Fruit fly (Drosophila melanogaster) whole organism, embryonic: ENCODE data around the gene sloth1.

Source experiments
- Ada2b ChIP-seq: fragments of 200-800 bp; sonication (Bioruptor generic); IDR thresholded peaks from 2 replicates; pipeline ENCODE4 v1.3.6; 2022; ENCODE audit warnings: missing biosample characterization, missing genetic modification characterization
- BEAF-32 ChIP-seq: fragments of 200-800 bp; sonication (Bioruptor generic); optimal IDR thresholded peaks from 3 replicates; lab custom pipeline; 2017; ENCODE audit warnings: missing biosample characterization, missing genetic modification characterization, mild to moderate bottlenecking, moderate library complexity, missing genetic modification reagents
- CG11723 ChIP-seq: fragments of 200-800 bp; sonication (Bioruptor generic); optimal IDR thresholded peaks from 2 replicates; lab custom pipeline; 2017; ENCODE audit warnings: missing biosample characterization, mild to moderate bottlenecking, missing genetic modification characterization
- CG12071 ChIP-seq: fragments of 200-800 bp; sonication (Bioruptor generic); optimal IDR thresholded peaks from 3 replicates; lab custom pipeline; 2018; ENCODE audit warnings: missing biosample characterization, mild to moderate bottlenecking, missing genetic modification characterization
- CG12155 ChIP-seq: fragments of 200-800 bp; sonication (Bioruptor generic); optimal IDR thresholded peaks from 3 replicates; lab custom pipeline; 2016; ENCODE audit warnings: missing biosample characterization, missing genetic modification characterization
- CG12769 ChIP-seq: fragments of 200-800 bp; sonication (Bioruptor generic); optimal IDR thresholded peaks from 2 replicates; lab custom pipeline; 2019; ENCODE audit warnings: missing biosample characterization, mild to moderate bottlenecking, missing genetic modification characterization, moderate library complexity
- CG14710 ChIP-seq: fragments of 200-800 bp; sonication (Bioruptor generic); optimal IDR thresholded peaks from 3 replicates; lab custom pipeline; 2019; ENCODE audit warnings: missing biosample characterization, mild to moderate bottlenecking, missing genetic modification characterization, moderate library complexity
- CG1603 ChIP-seq: fragments of 200-800 bp; sonication (Bioruptor generic); optimal IDR thresholded peaks from 2 replicates; lab custom pipeline; 2019; ENCODE audit warnings: missing biosample characterization, mild to moderate bottlenecking, missing genetic modification characterization, moderate library complexity
- CG17612 ChIP-seq: fragments of 200-800 bp; sonication (Bioruptor generic); IDR thresholded peaks from 2 replicates; pipeline ENCODE4 v1.3.6; 2022; ENCODE audit warnings: missing biosample characterization, missing genetic modification characterization
- CG17912 ChIP-seq: fragments of 200-800 bp; sonication (Bioruptor generic); optimal IDR thresholded peaks from 2 replicates; lab custom pipeline; 2018; ENCODE audit warnings: missing biosample characterization, mild to moderate bottlenecking, missing genetic modification characterization
- CG18011 ChIP-seq: fragments of 200-800 bp; sonication (Bioruptor generic); optimal IDR thresholded peaks from 2 replicates; lab custom pipeline; 2017; ENCODE audit warnings: missing biosample characterization, missing genetic modification characterization, mild to moderate bottlenecking, moderate library complexity, missing genotype
- CG2116 ChIP-seq: fragments of 200-800 bp; sonication (Bioruptor generic); optimal IDR thresholded peaks from 3 replicates; lab custom pipeline; 2018; ENCODE audit warnings: missing biosample characterization, mild to moderate bottlenecking, missing genetic modification characterization
- CG2875 ChIP-seq: fragments of 200-800 bp; sonication (Bioruptor generic); optimal IDR thresholded peaks from 2 replicates; lab custom pipeline; 2017; ENCODE audit warnings: missing biosample characterization, mild to moderate bottlenecking, missing genetic modification characterization, missing genetic modification reagents
- CG4730 ChIP-seq: fragments of 200-800 bp; sonication (Bioruptor generic); IDR thresholded peaks from 2 replicates; pipeline ENCODE4 v1.3.6; 2022; ENCODE audit warnings: missing biosample characterization, missing genetic modification characterization
- CG4854 ChIP-seq: fragments of 200-800 bp; sonication (Bioruptor generic); optimal IDR thresholded peaks from 2 replicates; lab custom pipeline; 2016; ENCODE audit warnings: missing biosample characterization, missing genetic modification characterization, inconsistent platforms
- CG8478 ChIP-seq: fragments of >200 bp; optimal IDR thresholded peaks from 2 replicates; lab custom pipeline; 2018
- Dfd ChIP-seq, 2 experiments: fragments of >200 bp; optimal IDR thresholded peaks; 2 replicates each; lab custom pipeline; 2017; ENCODE audit warnings: missing biosample characterization in 2 of 2, missing genetic modification characterization in 2 of 2
- Doc2 ChIP-seq: fragments of 200-800 bp; sonication (Bioruptor generic); IDR thresholded peaks from 2 replicates; pipeline ENCODE4 v1.3.6; 2022; ENCODE audit warnings: missing biosample characterization, missing genetic modification characterization
- Dp ChIP-seq: fragments of 200-800 bp; sonication (Bioruptor generic); optimal IDR thresholded peaks from 2 replicates; lab custom pipeline; 2018; ENCODE audit warnings: missing biosample characterization, mild to moderate bottlenecking, missing genetic modification characterization, moderate library complexity
- Hr78 ChIP-seq, 2 experiments: fragments of 200-800 bp in 1 of 2; fragments of >200 bp in 1 of 2; sonication (Bioruptor generic) in 1 of 2; optimal IDR thresholded peaks; 2 replicates each; lab custom pipeline; 2017 to 2019; ENCODE audit warnings: missing biosample characterization in 2 of 2, missing genetic modification characterization in 2 of 2, mild to moderate bottlenecking in 1 of 2, moderate library complexity in 1 of 2
- MESR4 ChIP-seq: fragments of 200-800 bp; sonication (Bioruptor generic); optimal IDR thresholded peaks from 2 replicates; lab custom pipeline; 2018; ENCODE audit warnings: missing biosample characterization, mild to moderate bottlenecking, missing genetic modification characterization, moderate library complexity
- NFAT ChIP-seq: fragments of 200-800 bp; sonication (Bioruptor generic); IDR thresholded peaks from 2 replicates; pipeline ENCODE4 v1.3.6; 2022; ENCODE audit warnings: missing biosample characterization, missing genetic modification characterization
- Opbp ChIP-seq: fragments of 200-800 bp; sonication (Bioruptor generic); IDR thresholded peaks from 3 replicates; pipeline ENCODE4 v1.3.6; 2022; ENCODE audit warnings: missing biosample characterization, missing genetic modification characterization; ENCODE audit not compliant: partially characterized antibody
- Poxn ChIP-seq: fragments of 200-800 bp; sonication (Bioruptor generic); IDR thresholded peaks from 2 replicates; pipeline ENCODE4 v1.3.6; 2022; ENCODE audit warnings: missing biosample characterization, missing genetic modification characterization
- Ssrp ChIP-seq: fragments of 200-800 bp; sonication (Bioruptor generic); optimal IDR thresholded peaks from 2 replicates; lab custom pipeline; 2018; ENCODE audit warnings: missing biosample characterization, mild to moderate bottlenecking, missing genetic modification characterization, moderate library complexity
- TFAM ChIP-seq: fragments of 200-800 bp; sonication (Bioruptor generic); optimal IDR thresholded peaks from 2 replicates; lab custom pipeline; 2017; ENCODE audit warnings: missing biosample characterization, missing genetic modification characterization, inconsistent platforms
- Tbp ChIP-seq: fragments of >200 bp; optimal IDR thresholded peaks from 2 replicates; lab custom pipeline; 2018; ENCODE audit warnings: missing biosample characterization, missing genetic modification characterization
- bbx ChIP-seq: fragments of 200-800 bp; sonication (Bioruptor generic); IDR thresholded peaks from 2 replicates; pipeline ENCODE4 v1.3.6; 2022; ENCODE audit warnings: missing biosample characterization, missing genetic modification characterization; ENCODE audit not compliant: partially characterized antibody
- bcd ChIP-seq: fragments of 200-800 bp; sonication (Bioruptor generic); optimal IDR thresholded peaks from 2 replicates; lab custom pipeline; 2017; ENCODE audit warnings: missing biosample characterization, mild to moderate bottlenecking, missing genetic modification characterization
- chif ChIP-seq, 2 experiments: fragments of 200-800 bp; sonication (Bioruptor generic); optimal IDR thresholded peaks; 3 replicates each; lab custom pipeline; 2016; ENCODE audit warnings: missing biosample characterization in 2 of 2, missing genetic modification characterization in 2 of 2
- crp ChIP-seq, 2 experiments: fragments of 200-800 bp; sonication (Bioruptor generic); optimal IDR thresholded peaks; 2 replicates in 1 of 2; 3 replicates in 1 of 2; lab custom pipeline; 2017; ENCODE audit warnings: missing biosample characterization in 2 of 2, missing genetic modification characterization in 2 of 2, mild to moderate bottlenecking in 1 of 2, moderate library complexity in 1 of 2
- dm ChIP-seq: fragments of 200-800 bp; sonication (Bioruptor generic); optimal IDR thresholded peaks from 3 replicates; lab custom pipeline; 2016; ENCODE audit warnings: missing biosample characterization, missing genetic modification characterization
- esg ChIP-seq: fragments of 200-800 bp; sonication (Bioruptor generic); conservative IDR thresholded peaks from 2 replicates; pipeline ENCODE4 v1.3.6; 2022; ENCODE audit warnings: missing biosample characterization, missing genetic modification characterization
- fd102C ChIP-seq: fragments of 200-800 bp; sonication (Bioruptor generic); optimal IDR thresholded peaks from 2 replicates; lab custom pipeline; 2018; ENCODE audit warnings: missing biosample characterization, mild to moderate bottlenecking, missing genetic modification characterization, moderate library complexity
- fd96Cb ChIP-seq: fragments of 200-800 bp; sonication (Bioruptor generic); optimal IDR thresholded peaks from 2 replicates; lab custom pipeline; 2018; ENCODE audit warnings: missing biosample characterization, mild to moderate bottlenecking, missing genetic modification characterization, moderate library complexity
- gce ChIP-seq: fragments of 200-800 bp; sonication (Bioruptor generic); IDR thresholded peaks from 3 replicates; pipeline ENCODE4 v1.3.6; 2022; ENCODE audit warnings: missing biosample characterization, missing genetic modification characterization
- hb ChIP-seq: fragments of 200-800 bp; sonication (Bioruptor generic); IDR thresholded peaks from 3 replicates; pipeline ENCODE4 v1.3.6; 2022; ENCODE audit warnings: missing biosample characterization, missing genetic modification characterization; ENCODE audit not compliant: partially characterized antibody
- kah ChIP-seq: fragments of 200-800 bp; sonication (Bioruptor generic); optimal IDR thresholded peaks from 2 replicates; lab custom pipeline; 2018; ENCODE audit warnings: missing biosample characterization, mild to moderate bottlenecking, missing genetic modification characterization
- luna ChIP-seq: fragments of 200-800 bp; sonication (Bioruptor generic); optimal IDR thresholded peaks from 2 replicates; lab custom pipeline; 2016; ENCODE audit warnings: missing biosample characterization, missing genetic modification characterization
- nerfin-2 ChIP-seq: fragments of 200-800 bp; sonication (Bioruptor generic); IDR thresholded peaks from 2 replicates; pipeline ENCODE4 v1.3.6; 2022; ENCODE audit warnings: missing biosample characterization, missing genetic modification characterization; ENCODE audit not compliant: partially characterized antibody
- pfk ChIP-seq: fragments of 200-800 bp; sonication (Bioruptor generic); optimal IDR thresholded peaks from 2 replicates; lab custom pipeline; 2018; ENCODE audit warnings: missing biosample characterization, mild to moderate bottlenecking, missing genetic modification characterization, moderate library complexity
- pzg ChIP-seq: fragments of 200-800 bp; sonication (Bioruptor generic); optimal IDR thresholded peaks from 3 replicates; lab custom pipeline; 2018; ENCODE audit warnings: missing biosample characterization, mild to moderate bottlenecking, missing genetic modification characterization, moderate library complexity
- run ChIP-seq: fragments of 200-800 bp; sonication (Bioruptor generic); optimal IDR thresholded peaks from 3 replicates; lab custom pipeline; 2018; ENCODE audit warnings: missing biosample characterization, mild to moderate bottlenecking, missing genetic modification characterization
- sisA ChIP-seq: fragments of 200-800 bp; sonication (Bioruptor generic); IDR thresholded peaks from 2 replicates; pipeline ENCODE4 v1.3.6; 2022; ENCODE audit warnings: missing biosample characterization, missing genetic modification characterization
- sob ChIP-seq: fragments of 200-800 bp; sonication (Bioruptor generic); IDR thresholded peaks from 2 replicates; pipeline ENCODE4 v1.3.6; 2022; ENCODE audit warnings: missing biosample characterization, missing genetic modification characterization
- tap ChIP-seq: fragments of 200-800 bp; optimal IDR thresholded peaks from 3 replicates; lab custom pipeline; 2019; ENCODE audit warnings: missing biosample characterization, mild to moderate bottlenecking, missing genetic modification characterization, moderate library complexity
- toy ChIP-seq: fragments of 200-800 bp; sonication (Bioruptor generic); IDR thresholded peaks from 2 replicates; pipeline ENCODE4 v1.3.6; 2022; ENCODE audit warnings: missing biosample characterization, missing genetic modification characterization
- unpg ChIP-seq: fragments of 200-800 bp; sonication (Bioruptor generic); optimal IDR thresholded peaks from 3 replicates; lab custom pipeline; 2018; ENCODE audit warnings: missing biosample characterization, mild to moderate bottlenecking, missing genetic modification characterization, moderate library complexity

Gene sloth1

dm6 chrX:7011063-7011743 lies at the start of gene sloth1, which contains the start of the genes cm and sloth2 (continued):
- TF ChIP-seq CG2116 (GFP tag; lab: Kevin White, UChicago) (peak; percentile 92), pzg (GFP tag; lab: Kevin White, UChicago) (peak; percentile 53), Ssrp (tag; lab: Kevin White, UChicago) (peak; percentile 74), Ada2b (peak; percentile 86), CG17612 (peak; percentile 63; the same call in 1 of the 2 replicates), unpg (peak; percentile 87), chif (GFP tag; optimal IDR thresholded peaks at IDR 0.05; lab: Kevin White, UChicago) (peak; percentile 79 to 88), dm (peak; percentile 78), bcd (GFP tag; lab: Kevin White, UChicago) (peak; percentile 76), CG12071 (GFP tag; lab: Kevin White, UChicago) (peak; percentile 55), BEAF-32 (GFP tag; lab: Kevin White, UChicago) (peak; percentile 89), CG18011 (GFP tag; lab: Kevin White, UChicago) (peak; percentile 76), CG4854 (GFP tag; lab: Kevin White, UChicago) (peak; percentile 64), crp (GFP tag; optimal IDR thresholded peaks at IDR 0.05; lab: Kevin White, UChicago) (peak; percentile 62 to 93), luna (GFP tag; lab: Kevin White, UChicago) (peak; percentile 63), CG17912 (GFP tag; lab: Kevin White, UChicago) (peak; percentile 72), CG14710 (tag; lab: Kevin White, UChicago) (peak; percentile 85), Poxn (GFP tag; lab: Robert Waterston, UW) (no peak; the same call in 1 of the 2 replicates), CG4730 (GFP tag; lab: Robert Waterston, UW) (peak; percentile 84), fd96Cb (peak; percentile 75), kah (GFP tag; lab: Kevin White, UChicago) (peak; percentile 20), nerfin-2 (peak; percentile 69), bbx (GFP tag; lab: Robert Waterston, UW) (peak; percentile 75), Dfd (GFP tag; optimal IDR thresholded peaks at IDR 0.05; lab: Kevin White, UChicago) (no peak), run (tag; lab: Kevin White, UChicago) (peak; percentile 53), Doc2 (GFP tag; lab: Robert Waterston, UW) (peak; percentile 16; the same call in 1 of the 2 replicates), CG12155 (GFP tag; lab: Kevin White, UChicago) (peak; percentile 88), tap (tag; lab: Kevin White, UChicago) (peak; percentile 73), fd102C (GFP tag; lab: Kevin White, UChicago) (peak; percentile 57), gce (GFP tag; lab: Robert Waterston, UW) (no peak), Dp (GFP tag; lab: Kevin White, UChicago) (no peak), Opbp (GFP tag; lab: Robert Waterston, UW) (peak; percentile 73; the same call in 2 of the 3 replicates), CG8478 (lab: Kevin White, UChicago) (no peak), TFAM (GFP tag; lab: Kevin White, UChicago) (no peak), pfk (GFP tag; lab: Kevin White, UChicago) (peak; percentile 85), CG1603 (peak; percentile 92), sisA (GFP tag; lab: Robert Waterston, UW) (peak; percentile 87), CG2875 (GFP tag; lab: Kevin White, UChicago) (peak; percentile 67), Tbp (no peak), toy (peak; percentile 59; the same call in 1 of the 2 replicates), NFAT (peak; percentile 79), CG11723 (peak; percentile 82), MESR4 (GFP tag; lab: Kevin White, UChicago) (peak; percentile 55), CG12769 (peak; percentile 93), esg (GFP tag; lab: Robert Waterston, UW) (peak; percentile 87), sob (peak; percentile 92), hb (GFP tag; lab: Robert Waterston, UW) (peak; percentile 63; the same call in 1 of the 3 replicates), Hr78 (GFP tag; optimal IDR thresholded peaks at IDR 0.05; lab: Kevin White, UChicago) (peak in 1 of 2 experiments; percentile 79)
